Fruit fly (Drosophila melanogaster): ENCODE measurements around the gene CCT4.

- TF ChIP-seq pfk (GFP tag; optimal IDR thresholded peaks at IDR 0.05) (no peak), cad (GFP tag; optimal IDR thresholded peaks at IDR 0.05) (no peak), tna (GFP tag; IDR thresholded peaks at IDR 0.05; ENCODE audit: partially characterized antibody) (no peak), lab (GFP tag; optimal IDR thresholded peaks at IDR 0.05) (no peak)
Measured at dm6 chr2L:12646256-12646655, 46.5 kb downstream of the CCT4 start, which contains the start of gene Ref2.

Measured in whole organism, embryonic.